Fruit fly (Drosophila melanogaster) whole organism, embryonic: ENCODE measurements around the gene Osi19.

ENCODE experiments used
- CG10147 ChIP-seq: fragments of 200-800 bp; sonication (Bioruptor generic); optimal IDR thresholded peaks from 2 replicates; lab custom pipeline; 2019; ENCODE audit warnings: missing biosample characterization, mild to moderate bottlenecking, missing genetic modification characterization, moderate library complexity
- CG10462 ChIP-seq: fragments of 200-800 bp; sonication (Bioruptor generic); optimal IDR thresholded peaks from 2 replicates; lab custom pipeline; 2016; ENCODE audit warnings: missing biosample characterization, missing genetic modification characterization
- CG10565 ChIP-seq: fragments of 200-800 bp; sonication (Bioruptor generic); optimal IDR thresholded peaks from 3 replicates; lab custom pipeline; 2016; ENCODE audit warnings: missing biosample characterization, mild to moderate bottlenecking, missing genetic modification characterization
- CG10654 ChIP-seq: fragments of 200-800 bp; sonication (Bioruptor generic); optimal IDR thresholded peaks from 2 replicates; lab custom pipeline; 2016; ENCODE audit warnings: missing biosample characterization, missing genetic modification characterization
- CG11085 ChIP-seq: fragments of 200-800 bp; sonication (Bioruptor generic); IDR thresholded peaks from 2 replicates; pipeline ENCODE4 v1.3.6; 2022; ENCODE audit warnings: missing biosample characterization, missing genetic modification characterization
- CG13287 ChIP-seq: fragments of 200-800 bp; sonication (Bioruptor generic); IDR thresholded peaks from 2 replicates; pipeline ENCODE4 v1.3.6; 2022; ENCODE audit warnings: missing biosample characterization, missing genetic modification characterization; ENCODE audit not compliant: partially characterized antibody
- CG1603 ChIP-seq: fragments of 200-800 bp; sonication (Bioruptor generic); optimal IDR thresholded peaks from 2 replicates; lab custom pipeline; 2019; ENCODE audit warnings: missing biosample characterization, mild to moderate bottlenecking, missing genetic modification characterization, moderate library complexity
- CG17912 ChIP-seq: fragments of 200-800 bp; sonication (Bioruptor generic); optimal IDR thresholded peaks from 2 replicates; lab custom pipeline; 2018; ENCODE audit warnings: missing biosample characterization, mild to moderate bottlenecking, missing genetic modification characterization
- CG18011 ChIP-seq: fragments of 200-800 bp; sonication (Bioruptor generic); optimal IDR thresholded peaks from 2 replicates; lab custom pipeline; 2017; ENCODE audit warnings: missing biosample characterization, missing genetic modification characterization, mild to moderate bottlenecking, moderate library complexity, missing genotype
- CG2202 ChIP-seq: fragments of 200-800 bp; sonication (Bioruptor generic); optimal IDR thresholded peaks from 2 replicates; lab custom pipeline; 2018; ENCODE audit warnings: missing biosample characterization, mild to moderate bottlenecking, missing genetic modification characterization
- CG2712 ChIP-seq: fragments of 200-800 bp; optimal IDR thresholded peaks from 3 replicates; lab custom pipeline; 2019; ENCODE audit warnings: missing biosample characterization, mild to moderate bottlenecking, missing genetic modification characterization, moderate library complexity
- CG30403 ChIP-seq: fragments of 200-800 bp; sonication (Bioruptor generic); optimal IDR thresholded peaks from 3 replicates; lab custom pipeline; 2016; ENCODE audit warnings: missing biosample characterization, missing genetic modification characterization
- CG4820 ChIP-seq: fragments of 200-800 bp; sonication (Bioruptor generic); optimal IDR thresholded peaks from 3 replicates; lab custom pipeline; 2016; ENCODE audit warnings: missing biosample characterization, missing genetic modification characterization
- CG6254 ChIP-seq: fragments of 200-800 bp; sonication (Bioruptor generic); optimal IDR thresholded peaks from 3 replicates; lab custom pipeline; 2017; ENCODE audit warnings: mild to moderate bottlenecking, missing biosample characterization, missing genetic modification reagents, missing genetic modification characterization
- CG6689 ChIP-seq: fragments of 200-800 bp; sonication (Bioruptor generic); IDR thresholded peaks from 2 replicates; pipeline ENCODE4 v1.3.6; 2022; ENCODE audit warnings: missing biosample characterization, missing genetic modification characterization
- CG7556 ChIP-seq: fragments of 200-800 bp; sonication (Bioruptor generic); optimal IDR thresholded peaks from 2 replicates; lab custom pipeline; 2017; ENCODE audit warnings: missing biosample characterization, mild to moderate bottlenecking, missing genetic modification characterization
- CG7786 ChIP-seq: fragments of 200-800 bp; sonication (Bioruptor generic); optimal IDR thresholded peaks from 2 replicates; lab custom pipeline; 2016; ENCODE audit warnings: missing biosample characterization, missing genetic modification characterization
- CG7987 ChIP-seq: fragments of 200-800 bp; sonication (Bioruptor generic); optimal IDR thresholded peaks from 2 replicates; lab custom pipeline; 2018; ENCODE audit warnings: missing biosample characterization, mild to moderate bottlenecking, missing genetic modification characterization, moderate library complexity
- CG9797 ChIP-seq: fragments of 200-800 bp; sonication (Bioruptor generic); optimal IDR thresholded peaks from 3 replicates; lab custom pipeline; 2018; ENCODE audit warnings: missing biosample characterization, mild to moderate bottlenecking, missing genetic modification characterization
- CTCF ChIP-seq: fragments of 200-800 bp; sonication (Bioruptor generic); optimal IDR thresholded peaks from 2 replicates; lab custom pipeline; 2017; ENCODE audit warnings: missing biosample characterization, mild to moderate bottlenecking, missing genetic modification characterization, moderate library complexity
- H15 ChIP-seq: fragments of 200-800 bp; sonication (Bioruptor generic); IDR thresholded peaks from 3 replicates; pipeline ENCODE4 v1.3.6; 2022; ENCODE audit warnings: missing biosample characterization, missing genetic modification characterization
- HLH4C ChIP-seq: fragments of 200-800 bp; sonication (Bioruptor generic); IDR thresholded peaks from 3 replicates; pipeline ENCODE4 v1.3.6; 2022; ENCODE audit warnings: missing biosample characterization, missing genetic modification characterization; ENCODE audit not compliant: partially characterized antibody
- Hand ChIP-seq: fragments of 200-800 bp; sonication (Bioruptor generic); optimal IDR thresholded peaks from 2 replicates; lab custom pipeline; 2017; ENCODE audit warnings: mild to moderate bottlenecking, missing biosample characterization, missing genetic modification reagents, missing genetic modification characterization
- HmgD ChIP-seq: fragments of 200-800 bp; sonication (Bioruptor generic); optimal IDR thresholded peaks from 3 replicates; lab custom pipeline; 2016; ENCODE audit warnings: missing biosample characterization, missing genetic modification characterization
- Hr78 ChIP-seq, 2 experiments: fragments of 200-800 bp in 1 of 2; fragments of >200 bp in 1 of 2; sonication (Bioruptor generic) in 1 of 2; optimal IDR thresholded peaks; 2 replicates each; lab custom pipeline; 2017 to 2019; ENCODE audit warnings: missing biosample characterization in 2 of 2, missing genetic modification characterization in 2 of 2, mild to moderate bottlenecking in 1 of 2, moderate library complexity in 1 of 2
- Jarid2 ChIP-seq: fragments of 200-800 bp; sonication (Bioruptor generic); optimal IDR thresholded peaks from 3 replicates; lab custom pipeline; 2017; ENCODE audit warnings: mild to moderate bottlenecking, missing biosample characterization, missing genetic modification reagents, missing genetic modification characterization
- MTF-1 ChIP-seq: fragments of 200-800 bp; sonication (Bioruptor generic); optimal IDR thresholded peaks from 2 replicates; lab custom pipeline; 2018; ENCODE audit warnings: missing biosample characterization, mild to moderate bottlenecking, missing genetic modification characterization, borderline replicate concordance
- Med ChIP-seq: fragments of 200-800 bp; sonication (Bioruptor generic); peaks from one replicate; lab custom pipeline; 2016; ENCODE audit warnings: missing biosample characterization, missing genetic modification characterization, mild to moderate bottlenecking, inconsistent platforms, moderate library complexity
- Nf-YC ChIP-seq: fragments of 200-800 bp; optimal IDR thresholded peaks from 3 replicates; lab custom pipeline; 2019; ENCODE audit warnings: missing biosample characterization, mild to moderate bottlenecking, missing genetic modification characterization, moderate library complexity
- NfI ChIP-seq: fragments of 200-800 bp; sonication (Bioruptor generic); optimal IDR thresholded peaks from 3 replicates; lab custom pipeline; 2018; ENCODE audit warnings: missing biosample characterization, mild to moderate bottlenecking, missing genetic modification characterization, moderate library complexity
- Sox102F ChIP-seq: fragments of 200-800 bp; sonication (Bioruptor generic); optimal IDR thresholded peaks from 2 replicates; lab custom pipeline; 2018; ENCODE audit warnings: missing biosample characterization, mild to moderate bottlenecking, missing genetic modification characterization, moderate library complexity
- aop ChIP-seq: fragments of 200-800 bp; sonication (Bioruptor generic); IDR thresholded peaks from 2 replicates; pipeline ENCODE4 v1.3.6; 2022; ENCODE audit warnings: missing biosample characterization, missing genetic modification characterization
- bcd ChIP-seq: fragments of 200-800 bp; sonication (Bioruptor generic); optimal IDR thresholded peaks from 2 replicates; lab custom pipeline; 2017; ENCODE audit warnings: missing biosample characterization, mild to moderate bottlenecking, missing genetic modification characterization
- cas ChIP-seq: fragments of 200-800 bp; sonication (Bioruptor generic); IDR thresholded peaks from 2 replicates; pipeline ENCODE4 v1.3.6; 2022; ENCODE audit warnings: missing biosample characterization, missing genetic modification characterization
- gcm2 ChIP-seq: fragments of 200-800 bp; sonication (Bioruptor generic); optimal IDR thresholded peaks from 2 replicates; lab custom pipeline; 2016; ENCODE audit warnings: missing biosample characterization, missing genetic modification characterization
- grau ChIP-seq: fragments of 200-800 bp; optimal IDR thresholded peaks from 3 replicates; lab custom pipeline; 2019; ENCODE audit warnings: missing biosample characterization, mild to moderate bottlenecking, missing genetic modification characterization, moderate library complexity
- gt ChIP-seq: fragments of 200-800 bp; sonication (Bioruptor generic); IDR thresholded peaks from 2 replicates; pipeline ENCODE4 v1.3.6; 2022; ENCODE audit warnings: missing biosample characterization, missing genetic modification characterization
- h ChIP-seq: fragments of >200 bp; optimal IDR thresholded peaks from 2 replicates; lab custom pipeline; 2017
- lmd ChIP-seq: fragments of 200-800 bp; sonication (Bioruptor generic); IDR thresholded peaks from 2 replicates; pipeline ENCODE4 v1.3.6; 2022; ENCODE audit warnings: missing biosample characterization, missing genetic modification characterization
- lola ChIP-seq, 3 experiments: fragments of >200 bp in 2 of 3; fragments of 200-800 bp in 1 of 3; sonication (Bioruptor generic) in 1 of 3; optimal IDR thresholded peaks; 2 replicates each; lab custom pipeline; 2017 to 2019; ENCODE audit warnings: missing biosample characterization in 3 of 3, missing genetic modification characterization in 3 of 3, mild to moderate bottlenecking in 1 of 3, moderate library complexity in 1 of 3
- odd ChIP-seq: fragments of 200-800 bp; sonication (Bioruptor generic); optimal IDR thresholded peaks from 2 replicates; lab custom pipeline; 2017; ENCODE audit warnings: missing biosample characterization, mild to moderate bottlenecking, missing genetic modification characterization
- onecut ChIP-seq: fragments of 200-800 bp; sonication (Bioruptor generic); IDR thresholded peaks from 2 replicates; pipeline ENCODE4 v1.3.6; 2022; ENCODE audit warnings: missing biosample characterization, missing genetic modification characterization
- pum ChIP-seq: fragments of 200-800 bp; sonication (Bioruptor generic); optimal IDR thresholded peaks from 2 replicates; lab custom pipeline; 2016; ENCODE audit warnings: missing biosample characterization, missing genetic modification characterization
- row ChIP-seq: fragments of 200-800 bp; sonication (Bioruptor generic); IDR thresholded peaks from 3 replicates; pipeline ENCODE4 v1.3.6; 2022; ENCODE audit warnings: missing biosample characterization, missing genetic modification characterization
- tap ChIP-seq: fragments of 200-800 bp; optimal IDR thresholded peaks from 3 replicates; lab custom pipeline; 2019; ENCODE audit warnings: missing biosample characterization, mild to moderate bottlenecking, missing genetic modification characterization, moderate library complexity
- tgo ChIP-seq: fragments of 200-800 bp; sonication (Bioruptor generic); IDR thresholded peaks from 3 replicates; pipeline ENCODE4 v1.3.6; 2022; ENCODE audit warnings: missing biosample characterization, missing genetic modification characterization
- unc-4 ChIP-seq: fragments of 200-800 bp; sonication (Bioruptor generic); IDR thresholded peaks from 2 replicates; pipeline ENCODE4 v1.3.6; 2022; ENCODE audit warnings: missing biosample characterization, missing genetic modification characterization; ENCODE audit not compliant: partially characterized antibody
- usp ChIP-seq: fragments of >200 bp; optimal IDR thresholded peaks from 2 replicates; lab custom pipeline; 2017; ENCODE audit warnings: missing biosample characterization, missing genetic modification characterization
- vnd ChIP-seq: fragments of 200-800 bp; sonication (Bioruptor generic); IDR thresholded peaks from 3 replicates; pipeline ENCODE4 v1.3.6; 2022; ENCODE audit warnings: missing biosample characterization, missing genetic modification characterization; ENCODE audit not compliant: partially characterized antibody
- z ChIP-seq: fragments of 200-800 bp; sonication (Bioruptor generic); IDR thresholded peaks from 3 replicates; pipeline ENCODE4 v1.3.6; 2022; ENCODE audit warnings: missing biosample characterization, missing genetic modification characterization

Gene Osi19

dm6 chr3R:6352893-6353623 lies 17.9 kb downstream of the Osi19 start (continued):
- TF ChIP-seq lola (GFP tag; optimal IDR thresholded peaks at IDR 0.05; lab: Kevin White, UChicago) (peak in 1 of 3 experiments; percentile 40), CG1603 (peak; percentile 33), aop (GFP tag; lab: Robert Waterston, UW) (no peak), CG18011 (GFP tag; lab: Kevin White, UChicago) (no peak), H15 (GFP tag; lab: Robert Waterston, UW) (no peak), Hr78 (GFP tag; optimal IDR thresholded peaks at IDR 0.05; lab: Kevin White, UChicago) (peak in 1 of 2 experiments; percentile 29), MTF-1 (no peak), bcd (peak; percentile 39), tgo (GFP tag; lab: Robert Waterston, UW) (no peak), Hand (no peak), z (peak; percentile 95), odd (GFP tag; lab: Kevin White, UChicago) (peak; percentile 3), usp (GFP tag; lab: Kevin White, UChicago) (no peak), vnd (no peak), CG10565 (GFP tag; lab: Kevin White, UChicago) (no peak), lmd (GFP tag; lab: Robert Waterston, UW) (0 out of 2 replicates have a peak, but pooled peaks have one; percentile 7), HLH4C (GFP tag; lab: Robert Waterston, UW) (no peak), CG7556 (GFP tag; lab: Kevin White, UChicago) (peak; percentile 21), CG7987 (GFP tag; lab: Kevin White, UChicago) (no peak), CG30403 (GFP tag; lab: Kevin White, UChicago) (peak; percentile 52), CG2202 (tag; lab: Kevin White, UChicago) (no peak), NfI (peak; percentile 12), CG11085 (no peak), cas (GFP tag; lab: Robert Waterston, UW) (no peak), tap (tag; lab: Kevin White, UChicago) (no peak), CG4820 (GFP tag; lab: Kevin White, UChicago) (peak; percentile 45), pum (GFP tag; lab: Kevin White, UChicago) (no peak), gt (GFP tag; lab: Robert Waterston, UW) (no peak), CG6254 (no peak), CTCF (GFP tag; lab: Kevin White, UChicago) (no peak), CG17912 (GFP tag; lab: Kevin White, UChicago) (no peak), HmgD (GFP tag; lab: Kevin White, UChicago) (no peak), CG7786 (GFP tag; lab: Kevin White, UChicago) (no peak), CG13287 (GFP tag; lab: Robert Waterston, UW) (no peak), Jarid2 (no peak), CG9797 (no peak), CG10147 (GFP tag; lab: Kevin White, UChicago) (peak; percentile 5), CG10462 (GFP tag; lab: Kevin White, UChicago) (no peak), unc-4 (no peak), CG10654 (GFP tag; lab: Kevin White, UChicago) (no peak), h (lab: Kevin White, UChicago) (no peak), CG2712 (peak; percentile 48), grau (peak; percentile 46), Med (GFP tag; lab: Kevin White, UChicago) (peak; percentile 54), gcm2 (GFP tag; lab: Kevin White, UChicago) (no peak), onecut (no peak), CG6689 (GFP tag; lab: Robert Waterston, UW) (peak; percentile 39; the same call in 1 of the 2 replicates), row (GFP tag; lab: Robert Waterston, UW) (peak; percentile 44), Sox102F (peak; percentile 54), Nf-YC (tag; lab: Kevin White, UChicago) (no peak)
